Fruit fly (Drosophila melanogaster) whole organism: ENCODE data around the gene Or1a.

ENCODE experiments used
- CG8478 ChIP-seq: fragments of >200 bp; optimal IDR thresholded peaks from 2 replicates; lab custom pipeline; 2018; ENCODE audit warnings: inconsistent platforms
- Dll ChIP-seq: fragments of >200 bp; optimal IDR thresholded peaks from 2 replicates; lab custom pipeline; 2017
- pan ChIP-seq: fragments of >200 bp; optimal IDR thresholded peaks from 2 replicates; lab custom pipeline; 2017
- psq ChIP-seq: fragments of >200 bp; optimal IDR thresholded peaks from 2 replicates; lab custom pipeline; 2017
- usp ChIP-seq: fragments of >200 bp; optimal IDR thresholded peaks from 2 replicates; lab custom pipeline; 2017; ENCODE audit warnings: missing biosample characterization, missing genetic modification characterization, mixed read lengths

DNA sequence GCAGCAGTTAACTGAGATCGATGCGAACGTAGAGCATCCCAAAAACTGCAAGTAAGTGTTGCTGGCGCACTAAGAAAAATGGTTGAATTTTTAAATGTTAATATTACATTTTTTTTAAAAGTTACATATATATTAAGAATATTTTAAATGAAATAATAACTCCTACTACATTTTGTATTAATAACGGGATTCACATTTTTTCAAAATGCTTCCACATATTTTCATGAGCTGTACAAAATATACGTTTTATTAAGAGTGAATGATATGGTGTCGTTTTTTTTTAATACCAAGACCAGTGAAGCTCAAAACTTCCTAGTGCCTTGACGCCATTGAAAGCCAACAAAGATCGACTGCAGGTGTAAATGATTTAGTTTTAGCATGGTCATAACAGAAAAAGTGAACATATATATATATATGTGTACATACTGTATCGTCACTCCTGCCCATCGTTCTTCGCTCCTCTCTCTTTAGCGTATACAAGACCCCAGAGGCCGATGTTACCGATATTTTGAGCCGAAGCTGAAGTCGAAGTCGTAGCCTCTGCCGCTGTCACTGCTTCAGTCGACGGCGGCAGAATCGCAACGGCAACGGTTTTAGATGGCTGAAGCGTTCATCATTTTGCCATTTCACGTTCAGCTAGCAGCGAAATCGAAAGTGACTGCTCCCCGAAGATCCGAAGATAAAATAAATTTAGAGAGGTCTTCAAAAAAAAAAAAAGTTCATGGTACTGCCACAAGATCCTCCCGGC, 27.7 kb downstream of the Or1a start:
- no peak for TF ChIP-seq Dll
- TF ChIP-seq CG8478 (lab: Kevin White, UChicago): no peak
- no peak for TF ChIP-seq psq
- no peak for TF ChIP-seq pan
- TF ChIP-seq usp (GFP tag; lab: Kevin White, UChicago): no peak
